Worm (Caenorhabditis elegans) whole organism, L1 larva: ENCODE results near the gene T22C8.3.
A peak's percentile ranks its signal among the peaks of the same experiment; 100 is the strongest.

Experiments
- C16A3.4 ChIP-seq: fragments of 150-350 bp; optimal IDR thresholded peaks from 2 replicates; lab custom pipeline; 2014; ENCODE audit warnings: missing biosample characterization, missing genetic modification characterization
- C34B4.2 ChIP-seq: sonication (generic microtip); optimal IDR thresholded peaks from 2 replicates; lab custom pipeline; 2017; ENCODE audit warnings: mild to moderate bottlenecking, missing genetic modification characterization, missing compliant biosample characterization
- F16B12.6 ChIP-seq: fragments of 150-350 bp; optimal IDR thresholded peaks from 2 replicates; lab custom pipeline; 2014; ENCODE audit warnings: missing biosample characterization, missing genetic modification characterization
- Y116A8C.19 ChIP-seq: sonication (generic microtip); optimal IDR thresholded peaks from 2 replicates; lab custom pipeline; 2016; ENCODE audit warnings: missing compliant biosample characterization, missing genetic modification characterization, borderline replicate concordance
- aly-2 ChIP-seq: fragments of 150-350 bp; optimal IDR thresholded peaks from 2 replicates; lab custom pipeline; 2014; ENCODE audit warnings: missing biosample characterization, missing genetic modification characterization
- ama-1 ChIP-seq: fragments of 150-350 bp; optimal IDR thresholded peaks from 2 replicates; lab custom pipeline; 2014
- blmp-1 ChIP-seq: fragments of 150-350 bp; optimal IDR thresholded peaks from 2 replicates; lab custom pipeline; 2014; ENCODE audit warnings: missing biosample characterization, missing genetic modification characterization
- ceh-63 ChIP-seq: fragments of 200-800 bp; sonication (Bioruptor generic); optimal IDR thresholded peaks from 2 replicates; lab custom pipeline; 2018; ENCODE audit warnings: mild to moderate bottlenecking, missing genetic modification characterization, missing compliant biosample characterization
- ceh-82 ChIP-seq, 3 experiments: fragments of 150-350 bp in 1 of 3; sonication (generic microtip) in 2 of 3; optimal IDR thresholded peaks; 2 replicates each; lab custom pipeline; 2014 to 2017; ENCODE audit warnings: missing biosample characterization in 3 of 3, missing genetic modification characterization in 3 of 3
- ceh-88 ChIP-seq: fragments of 200-800 bp; sonication (Bioruptor generic); IDR thresholded peaks from 2 replicates; pipeline ENCODE4 v1.3.6; 2022; ENCODE audit warnings: missing genetic modification characterization, missing compliant biosample characterization
- ceh-90 ChIP-seq: sonication (generic microtip); optimal IDR thresholded peaks from 2 replicates; lab custom pipeline; 2016; ENCODE audit warnings: missing genetic modification characterization, missing compliant biosample characterization
- ces-1 ChIP-seq: fragments of 150-350 bp; optimal IDR thresholded peaks from 2 replicates; lab custom pipeline; 2014; ENCODE audit warnings: missing biosample characterization, missing genetic modification reagents, missing genetic modification characterization
- dsc-1 ChIP-seq: sonication (generic microtip); optimal IDR thresholded peaks from 2 replicates; lab custom pipeline; 2016; ENCODE audit warnings: mild to moderate bottlenecking, missing genetic modification characterization, missing compliant biosample characterization
- efl-3 ChIP-seq: fragments of 200-800 bp; sonication (Bioruptor generic); optimal IDR thresholded peaks from 2 replicates; lab custom pipeline; 2018; ENCODE audit warnings: mild to moderate bottlenecking, missing genetic modification characterization, missing compliant biosample characterization
- egl-27 ChIP-seq, 2 experiments: fragments of 150-350 bp in 1 of 2; sonication (generic microtip); optimal IDR thresholded peaks; 3 replicates each; lab custom pipeline; 2017 to 2018; ENCODE audit warnings: missing biosample characterization in 2 of 2, missing genetic modification characterization in 2 of 2, missing genetic modification reagents in 2 of 2
- elt-2 ChIP-seq: sonication (generic microtip); optimal IDR thresholded peaks from 2 replicates; lab custom pipeline; 2016; ENCODE audit warnings: missing genetic modification characterization, mild to moderate bottlenecking, inconsistent platforms, missing compliant biosample characterization, missing genetic modification reagents
- ets-5 ChIP-seq: fragments of 200-800 bp; sonication (Bioruptor generic); IDR thresholded peaks from 2 replicates; pipeline ENCODE4 v1.3.6; 2022; ENCODE audit warnings: missing genetic modification characterization, missing compliant biosample characterization
- fkh-10 ChIP-seq: sonication (generic microtip); optimal IDR thresholded peaks from 2 replicates; lab custom pipeline; 2017; ENCODE audit warnings: missing biosample characterization, missing genetic modification reagents, missing genetic modification characterization
- fkh-4 ChIP-seq: sonication (generic microtip); optimal IDR thresholded peaks from 2 replicates; lab custom pipeline; 2016; ENCODE audit warnings: missing compliant biosample characterization, missing genetic modification characterization, borderline replicate concordance
- fkh-8 ChIP-seq: sonication (generic microtip); optimal IDR thresholded peaks from 2 replicates; lab custom pipeline; 2016; ENCODE audit warnings: mild to moderate bottlenecking, missing genetic modification characterization, missing compliant biosample characterization
- fos-1 ChIP-seq: fragments of 150-350 bp; optimal IDR thresholded peaks from 2 replicates; lab custom pipeline; 2014; ENCODE audit warnings: missing biosample characterization, missing genetic modification characterization
- grh-1 ChIP-seq: fragments of 200-800 bp; sonication (Bioruptor generic); IDR thresholded peaks from 2 replicates; pipeline ENCODE4 v1.3.6; 2022; ENCODE audit warnings: missing genetic modification reagents, missing genetic modification characterization, missing compliant biosample characterization
- hlh-17 ChIP-seq: fragments of 200-800 bp; sonication (Bioruptor generic); optimal IDR thresholded peaks from 2 replicates; lab custom pipeline; 2018; ENCODE audit warnings: missing genetic modification characterization, mild to moderate bottlenecking, missing compliant biosample characterization, moderate library complexity, borderline replicate concordance
- hlh-4 ChIP-seq: sonication (generic microtip); optimal IDR thresholded peaks from 2 replicates; lab custom pipeline; 2016; ENCODE audit warnings: mild to moderate bottlenecking, missing genetic modification characterization, missing compliant biosample characterization
- isw-1 ChIP-seq: fragments of 200-800 bp; sonication (Bioruptor generic); IDR thresholded peaks from 2 replicates; pipeline ENCODE4 v1.3.6; 2022; ENCODE audit warnings: missing genetic modification characterization, missing compliant biosample characterization
- jun-1 ChIP-seq: fragments of 150-350 bp; optimal IDR thresholded peaks from 2 replicates; lab custom pipeline; 2014; ENCODE audit warnings: missing biosample characterization, missing genetic modification reagents, missing genetic modification characterization
- lin-13 ChIP-seq: fragments of 150-350 bp; optimal IDR thresholded peaks from 2 replicates; lab custom pipeline; 2014; ENCODE audit warnings: missing biosample characterization, missing genetic modification reagents, missing genetic modification characterization
- lin-15B ChIP-seq: fragments of 150-350 bp; sonication (generic microtip); optimal IDR thresholded peaks from 3 replicates; lab custom pipeline; 2014; ENCODE audit warnings: missing biosample characterization, missing genetic modification characterization
- lin-35 ChIP-seq, 2 experiments: fragments of 150-350 bp; optimal IDR thresholded peaks; 2 replicates each; lab custom pipeline; 2014; ENCODE audit warnings: missing biosample characterization in 2 of 2, missing genetic modification characterization in 2 of 2, missing genetic modification reagents in 2 of 2
- lir-3 ChIP-seq: sonication (generic microtip); optimal IDR thresholded peaks from 2 replicates; lab custom pipeline; 2016; ENCODE audit warnings: mild to moderate bottlenecking, missing genetic modification characterization, moderate library complexity, missing compliant biosample characterization; ENCODE audit not compliant: poor library complexity
- lsy-2 ChIP-seq, 2 experiments: fragments of 150-350 bp; optimal IDR thresholded peaks; 2 replicates each; lab custom pipeline; 2014; ENCODE audit warnings: missing biosample characterization in 2 of 2, missing genetic modification characterization in 2 of 2
- mab-9 ChIP-seq: fragments of 200-800 bp; sonication (Bioruptor generic); IDR thresholded peaks from 2 replicates; pipeline ENCODE4 v1.3.6; 2022; ENCODE audit warnings: missing genetic modification reagents, missing genetic modification characterization, missing compliant biosample characterization
- mdl-1 ChIP-seq, 2 experiments: fragments of 150-350 bp; optimal IDR thresholded peaks; 2 replicates each; lab custom pipeline; 2014 to 2017; ENCODE audit warnings: missing biosample characterization in 2 of 2, missing genetic modification characterization in 2 of 2, inconsistent platforms in 1 of 2
- nhr-11 ChIP-seq: fragments of 150-350 bp; optimal IDR thresholded peaks from 2 replicates; lab custom pipeline; 2014; ENCODE audit warnings: missing biosample characterization, missing genetic modification characterization
- nhr-19 ChIP-seq: fragments of 200-800 bp; sonication (Bioruptor generic); conservative IDR thresholded peaks from 2 replicates; pipeline ENCODE4 v1.3.6; 2022; ENCODE audit warnings: missing genetic modification characterization, missing compliant biosample characterization
- nhr-237 ChIP-seq: fragments of 150-350 bp; optimal IDR thresholded peaks from 2 replicates; lab custom pipeline; 2014; ENCODE audit warnings: missing biosample characterization, missing genetic modification characterization
- nhr-47 ChIP-seq: sonication (generic microtip); optimal IDR thresholded peaks from 2 replicates; lab custom pipeline; 2016; ENCODE audit warnings: mild to moderate bottlenecking, missing genetic modification characterization, moderate library complexity, missing compliant biosample characterization
- nhr-77 ChIP-seq: fragments of 150-350 bp; optimal IDR thresholded peaks from 2 replicates; lab custom pipeline; 2014; ENCODE audit warnings: missing biosample characterization, missing genetic modification characterization
- nhr-90 ChIP-seq: sonication (generic microtip); optimal IDR thresholded peaks from 2 replicates; lab custom pipeline; 2016; ENCODE audit warnings: mild to moderate bottlenecking, missing genetic modification characterization, missing compliant biosample characterization; ENCODE audit not compliant: poor library complexity
- pax-3 ChIP-seq: fragments of 200-800 bp; sonication (Bioruptor generic); optimal IDR thresholded peaks from 2 replicates; lab custom pipeline; 2018; ENCODE audit warnings: mild to moderate bottlenecking, missing genetic modification characterization, moderate library complexity, missing compliant biosample characterization
- pqm-1 ChIP-seq: sonication (generic microtip); optimal IDR thresholded peaks from 3 replicates; lab custom pipeline; 2017; ENCODE audit warnings: missing biosample characterization, missing genetic modification characterization
- rnt-1 ChIP-seq: sonication (generic microtip); optimal IDR thresholded peaks from 2 replicates; lab custom pipeline; 2016; ENCODE audit warnings: mild to moderate bottlenecking, missing genetic modification characterization, moderate library complexity, missing compliant biosample characterization
- snpc-4 ChIP-seq: fragments of 150-350 bp; optimal IDR thresholded peaks from 2 replicates; lab custom pipeline; 2014; ENCODE audit warnings: missing biosample characterization, missing genetic modification characterization
- snu-23 ChIP-seq: sonication (generic microtip); optimal IDR thresholded peaks from 2 replicates; lab custom pipeline; 2016; ENCODE audit warnings: missing genetic modification characterization, missing compliant biosample characterization
- swsn-7 ChIP-seq: sonication (generic microtip); optimal IDR thresholded peaks from 2 replicates; lab custom pipeline; 2016; ENCODE audit warnings: missing genetic modification characterization, missing compliant biosample characterization
- tbx-2 ChIP-seq: sonication (generic microtip); optimal IDR thresholded peaks from 2 replicates; lab custom pipeline; 2016; ENCODE audit warnings: missing genetic modification characterization, missing compliant biosample characterization
- tlp-1 ChIP-seq: fragments of 150-350 bp; optimal IDR thresholded peaks from 2 replicates; lab custom pipeline; 2014; ENCODE audit warnings: missing biosample characterization, missing genetic modification characterization
- unc-30 ChIP-seq: sonication (generic microtip); optimal IDR thresholded peaks from 2 replicates; lab custom pipeline; 2017; ENCODE audit warnings: missing biosample characterization, missing genetic modification characterization
- unc-86 ChIP-seq: sonication (generic microtip); optimal IDR thresholded peaks from 2 replicates; lab custom pipeline; 2016; ENCODE audit warnings: missing genetic modification characterization, missing compliant biosample characterization
- unc-98 ChIP-seq: fragments of 200-800 bp; sonication (Bioruptor generic); IDR thresholded peaks from 2 replicates; pipeline ENCODE4 v1.3.6; 2022; ENCODE audit warnings: missing genetic modification characterization, missing compliant biosample characterization
- xbp-1 ChIP-seq: sonication (generic microtip); optimal IDR thresholded peaks from 2 replicates; lab custom pipeline; 2016; ENCODE audit warnings: missing genetic modification characterization, missing compliant biosample characterization
- zag-1 ChIP-seq: fragments of 150-350 bp; optimal IDR thresholded peaks from 2 replicates; lab custom pipeline; 2014; ENCODE audit warnings: missing biosample characterization, missing genetic modification characterization
- zip-4 ChIP-seq: fragments of 200-800 bp; sonication (Bioruptor generic); optimal IDR thresholded peaks from 2 replicates; lab custom pipeline; 2018; ENCODE audit warnings: mild to moderate bottlenecking, missing genetic modification characterization, moderate library complexity, missing compliant biosample characterization
- ztf-11 ChIP-seq, 2 experiments: sonication (generic microtip); optimal IDR thresholded peaks; 2 replicates each; lab custom pipeline; 2016 to 2017; ENCODE audit warnings: missing genetic modification characterization in 2 of 2, missing biosample characterization in 1 of 2, missing compliant biosample characterization in 1 of 2

T22C8.3 gene

ce11 chrII:8589227-8589626 lies 32.6 kb downstream of the T22C8.3 start (continued):
- TF ChIP-seq zip-4 (GFP tag; lab: Kevin White, UChicago), result no peak
- no peak for TF ChIP-seq xbp-1 (tag; lab: Kevin White, UChicago)
- TF ChIP-seq pqm-1 (tag; lab: Kevin White, UChicago), result no peak
- no peak for TF ChIP-seq pax-3 (tag; lab: Kevin White, UChicago)
- peak; percentile 72 for TF ChIP-seq dsc-1
- no peak for TF ChIP-seq egl-27 (tag; optimal IDR thresholded peaks at IDR 0.05; lab: Kevin White, UChicago)
- no peak for TF ChIP-seq ceh-90 (tag; lab: Kevin White, UChicago)
- no peak for TF ChIP-seq fkh-8 (tag; lab: Kevin White, UChicago)
- TF ChIP-seq unc-98 (GFP tag; lab: Robert Waterston, UW), result no peak
- peak in 1 of 2 experiments; percentile 16 for TF ChIP-seq lsy-2 (tag; optimal IDR thresholded peaks at IDR 0.05; lab: Kevin White, UChicago)
- TF ChIP-seq aly-2 (tag; lab: Kevin White, UChicago), result no peak
- no peak for TF ChIP-seq unc-30 (tag; lab: Kevin White, UChicago)
- no peak for TF ChIP-seq nhr-11 (tag; lab: Kevin White, UChicago)
- no peak for TF ChIP-seq ceh-82 (tag; optimal IDR thresholded peaks at IDR 0.05; lab: Kevin White, UChicago)
- TF ChIP-seq ceh-88 (GFP tag; lab: Robert Waterston, UW), result no peak
- TF ChIP-seq blmp-1 (tag; lab: Kevin White, UChicago), result no peak
- no peak for TF ChIP-seq swsn-7
- TF ChIP-seq hlh-17 (GFP tag; lab: Kevin White, UChicago), result no peak
- TF ChIP-seq lir-3 (tag; lab: Kevin White, UChicago), result no peak
- peak; percentile 51 for TF ChIP-seq ces-1 (GFP tag; lab: Kevin White, UChicago)
- TF ChIP-seq nhr-47 (tag; lab: Kevin White, UChicago), result no peak
- no peak for TF ChIP-seq elt-2
- TF ChIP-seq unc-86 (tag; lab: Kevin White, UChicago), result peak; percentile 51
- TF ChIP-seq grh-1 (GFP tag; lab: Robert Waterston, UW), result no peak
- TF ChIP-seq lin-35 (GFP tag; optimal IDR thresholded peaks at IDR 0.05; lab: Kevin White, UChicago), result peak in 1 of 2 experiments; percentile 10
- no peak for TF ChIP-seq tbx-2 (tag; lab: Kevin White, UChicago)
- no peak for TF ChIP-seq nhr-77 (tag; lab: Kevin White, UChicago)
- no peak for TF ChIP-seq C34B4.2
- no peak for TF ChIP-seq jun-1 (tag; lab: Kevin White, UChicago)
- TF ChIP-seq nhr-19 (GFP tag; lab: Robert Waterston, UW), result no peak
- TF ChIP-seq lin-13 (GFP tag; lab: Kevin White, UChicago), result no peak
- no peak for TF ChIP-seq mdl-1 (tag; optimal IDR thresholded peaks at IDR 0.05; lab: Kevin White, UChicago)
- TF ChIP-seq Y116A8C.19 (tag; lab: Kevin White, UChicago), result no peak
- no peak for TF ChIP-seq F16B12.6 (tag; lab: Kevin White, UChicago)
- no peak for TF ChIP-seq ztf-11 (tag; optimal IDR thresholded peaks at IDR 0.05; lab: Kevin White, UChicago)
- TF ChIP-seq ama-1 (lab: Kevin White, UChicago), result no peak
- no peak for TF ChIP-seq isw-1 (GFP tag; lab: Robert Waterston, UW)
- peak; percentile 52 for TF ChIP-seq zag-1
- no peak for TF ChIP-seq snu-23 (GFP tag; lab: Kevin White, UChicago)
- TF ChIP-seq efl-3 (GFP tag; lab: Kevin White, UChicago), result no peak
- TF ChIP-seq nhr-90 (tag; lab: Kevin White, UChicago), result no peak
- TF ChIP-seq rnt-1, result no peak
- no peak for TF ChIP-seq nhr-237 (tag; lab: Kevin White, UChicago)
- TF ChIP-seq tlp-1 (tag; lab: Kevin White, UChicago), result no peak
- TF ChIP-seq hlh-4, result no peak
- TF ChIP-seq fkh-10 (GFP tag; lab: Kevin White, UChicago), result no peak
- no peak for TF ChIP-seq mab-9 (GFP tag; lab: Robert Waterston, UW)
- TF ChIP-seq snpc-4 (tag; lab: Kevin White, UChicago), result no peak
- TF ChIP-seq fos-1 (tag; lab: Kevin White, UChicago), result no peak
- no peak for TF ChIP-seq ets-5 (GFP tag; lab: Robert Waterston, UW)
- no peak for TF ChIP-seq C16A3.4
- TF ChIP-seq ceh-63, result no peak
- no peak for TF ChIP-seq fkh-4 (tag; lab: Kevin White, UChicago)
- no peak for TF ChIP-seq lin-15B
